Fruit fly (Drosophila melanogaster) S2 (cell line): ENCODE results near the gene CG45078.

Experiments used
- CG8478 ChIP-seq: fragments of >200 bp; optimal IDR thresholded peaks from 2 replicates; lab custom pipeline; 2018
- CTCF ChIP-seq, 2 experiments: fragments of >200 bp; optimal IDR thresholded peaks; 2 replicates each; lab custom pipeline; 2018

DNA sequence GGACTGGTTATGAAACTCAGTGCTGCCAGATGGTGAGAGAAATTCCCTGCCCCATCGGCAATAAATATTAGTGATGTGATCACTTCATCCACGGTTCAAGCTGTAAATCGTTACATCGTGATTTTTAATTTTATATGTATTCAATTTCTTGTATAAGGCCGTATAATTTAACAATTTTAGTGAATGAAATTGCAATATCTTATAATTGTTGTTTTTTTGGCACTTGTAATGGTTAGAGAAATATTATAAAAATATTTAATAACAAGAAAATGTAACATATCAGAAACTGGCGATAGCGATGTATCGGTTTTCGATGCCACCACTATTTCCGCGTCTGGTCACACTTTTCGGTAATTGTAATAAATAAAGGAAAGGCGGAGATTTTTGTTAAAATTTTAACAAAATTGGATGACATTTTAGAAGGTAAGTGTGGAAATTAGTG, 6.9 kb upstream of the CG45078 start, which contains the start of the genes mRpL37 and Rbp1:
- TF ChIP-seq CG8478 (no peak), CTCF (optimal IDR thresholded peaks at IDR 0.05; lab: Kevin White, UChicago) (no peak)
